Worm (Caenorhabditis elegans): ENCODE measurements around the gene ZK938.10.
A peak's percentile ranks its signal among the peaks of the same experiment; 100 is the strongest.

Gene ZK938.10

ce11 chrII:9835958-9836357, 14.9 kb downstream of the ZK938.10 start:
- TF ChIP-seq sdc-2 (tag; optimal IDR thresholded peaks at IDR 0.05) (no peak), fax-1 (tag; optimal IDR thresholded peaks at IDR 0.05) (no peak)

- TF ChIP-seq hlh-15 (tag; optimal IDR thresholded peaks at IDR 0.05) (no peak), tbx-2 (tag; optimal IDR thresholded peaks at IDR 0.05) (no peak), pros-1 (tag; optimal IDR thresholded peaks at IDR 0.05) (no peak), ttx-3 (tag; optimal IDR thresholded peaks at IDR 0.05) (no peak), zip-5 (tag; optimal IDR thresholded peaks at IDR 0.05) (no peak), fkh-10 (GFP tag; optimal IDR thresholded peaks at IDR 0.05) (no peak), odd-2 (tag; optimal IDR thresholded peaks at IDR 0.05) (no peak), ahr-1 (tag; optimal IDR thresholded peaks at IDR 0.05) (no peak), unc-86 (tag; optimal IDR thresholded peaks at IDR 0.05) (no peak), hlh-6 (tag; optimal IDR thresholded peaks at IDR 0.05) (no peak), nhr-11 (tag; optimal IDR thresholded peaks at IDR 0.05) (no peak), npax-4 (tag; optimal IDR thresholded peaks at IDR 0.05) (no peak)
Observed at ce11 chrII:9834921-9835320, 15.9 kb downstream of the ZK938.10 start, which contains the start of gene arrd-5. Gene arrd-5, plus strand, starts transcription at chrII:9835221.

ce11 chrII:9833855-9834254, 17.0 kb downstream of the ZK938.10 start, which contains the start of gene ZK938.3:
Gene ZK938.3, minus strand, starts transcription at chrII:9833955.
- no peak for TF ChIP-seq hlh-8 (tag; optimal IDR thresholded peaks at IDR 0.05)
- peak; percentile 21 for TF ChIP-seq nhr-11 (tag; optimal IDR thresholded peaks at IDR 0.05)

- TF ChIP-seq ceh-48 (tag; optimal IDR thresholded peaks at IDR 0.05) = no peak
- TF ChIP-seq ahr-1 (tag; optimal IDR thresholded peaks at IDR 0.05) = no peak
- no peak for TF ChIP-seq pha-2 (tag; optimal IDR thresholded peaks at IDR 0.05)
- no peak for TF ChIP-seq eyg-1 (tag; optimal IDR thresholded peaks at IDR 0.05)
- TF ChIP-seq sox-2 (GFP tag; IDR thresholded peaks at IDR 0.05) = no peak
- TF ChIP-seq ceh-19 (GFP tag; optimal IDR thresholded peaks at IDR 0.05) = no peak
- TF ChIP-seq ceh-30 (tag; optimal IDR thresholded peaks at IDR 0.05) = no peak
- TF ChIP-seq ceh-18 (tag; optimal IDR thresholded peaks at IDR 0.05) = no peak
- no peak for TF ChIP-seq ceh-14 (tag; optimal IDR thresholded peaks at IDR 0.05)
- no peak for TF ChIP-seq ceh-2 (tag; optimal IDR thresholded peaks at IDR 0.05)
- TF ChIP-seq hlh-6 (tag; optimal IDR thresholded peaks at IDR 0.05) = no peak
- no peak for TF ChIP-seq ceh-24 (tag; optimal IDR thresholded peaks at IDR 0.05)
- no peak for TF ChIP-seq C08G9.2 (tag; optimal IDR thresholded peaks at IDR 0.05)
- TF ChIP-seq npax-4 (tag; optimal IDR thresholded peaks at IDR 0.05) = no peak
- no peak for TF ChIP-seq fkh-6 (tag; optimal IDR thresholded peaks at IDR 0.05)
- TF ChIP-seq ceh-31 (tag; optimal IDR thresholded peaks at IDR 0.05) = no peak
Observed at ce11 chrII:9831033-9831432, 19.8 kb downstream of the ZK938.10 start, which contains the start of gene ZK938.12. Gene ZK938.12, plus strand, starts transcription at chrII:9831333.

ce11 chrII:9829108-9829507, 21.7 kb downstream of the ZK938.10 start, which contains the start of gene ZK938.1:
Gene ZK938.1, plus strand, starts transcription at chrII:9829408.
- TF ChIP-seq ama-1 (optimal IDR thresholded peaks at IDR 0.05) (no peak), pqm-1 (tag; optimal IDR thresholded peaks at IDR 0.05) (no peak), fax-1 (tag; optimal IDR thresholded peaks at IDR 0.05) (no peak), sox-2 (GFP tag; IDR thresholded peaks at IDR 0.05) (no peak), ceh-19 (GFP tag; optimal IDR thresholded peaks at IDR 0.05) (no peak), hlh-6 (tag; optimal IDR thresholded peaks at IDR 0.05) (no peak)

- TF ChIP-seq pqm-1 (tag; optimal IDR thresholded peaks at IDR 0.05) (no peak), hlh-6 (tag; optimal IDR thresholded peaks at IDR 0.05) (no peak), hlh-13 (GFP tag; optimal IDR thresholded peaks at IDR 0.05) (no peak), nfya-1 (tag; optimal IDR thresholded peaks at IDR 0.05) (no peak), ceh-34 (tag; optimal IDR thresholded peaks at IDR 0.05) (peak; percentile 69)
Observed at ce11 chrII:9828502-9828901, 22.3 kb downstream of the ZK938.10 start.

Measured in whole organism, late embryonic.